Worm (Caenorhabditis elegans) whole organism, L1 larva: Measurements from ENCODE around the gene ldp-1.

Source experiments
- C16A3.4 ChIP-seq: fragments of 150-350 bp; optimal IDR thresholded peaks from 2 replicates; lab custom pipeline; 2014; ENCODE audit warnings: missing biosample characterization, missing genetic modification characterization
- Y116A8C.19 ChIP-seq: sonication (generic microtip); optimal IDR thresholded peaks from 2 replicates; lab custom pipeline; 2016; ENCODE audit warnings: missing compliant biosample characterization, missing genetic modification characterization, borderline replicate concordance
- alr-1 ChIP-seq: fragments of 200-800 bp; sonication (Bioruptor generic); optimal IDR thresholded peaks from 2 replicates; lab custom pipeline; 2018; ENCODE audit warnings: borderline replicate concordance, mild to moderate bottlenecking, missing genetic modification characterization, missing compliant biosample characterization
- blmp-1 ChIP-seq: fragments of 150-350 bp; optimal IDR thresholded peaks from 2 replicates; lab custom pipeline; 2014; ENCODE audit warnings: missing biosample characterization, missing genetic modification characterization
- ceh-8 ChIP-seq: fragments of 200-800 bp; sonication (Bioruptor generic); optimal IDR thresholded peaks from 2 replicates; lab custom pipeline; 2018; ENCODE audit warnings: mild to moderate bottlenecking, missing genetic modification characterization, moderate library complexity, missing compliant biosample characterization
- ceh-82 ChIP-seq, 3 experiments: fragments of 150-350 bp in 1 of 3; sonication (generic microtip) in 2 of 3; optimal IDR thresholded peaks; 2 replicates each; lab custom pipeline; 2014 to 2017; ENCODE audit warnings: missing biosample characterization in 3 of 3, missing genetic modification characterization in 3 of 3
- dpl-1 ChIP-seq, 3 experiments: fragments of 150-350 bp in 2 of 3; sonication (generic microtip) in 1 of 3; optimal IDR thresholded peaks; 2 replicates each; lab custom pipeline; 2014 to 2017; ENCODE audit warnings: missing biosample characterization in 3 of 3, missing genetic modification characterization in 3 of 3, missing genetic modification reagents in 3 of 3
- dsc-1 ChIP-seq: sonication (generic microtip); optimal IDR thresholded peaks from 2 replicates; lab custom pipeline; 2016; ENCODE audit warnings: mild to moderate bottlenecking, missing genetic modification characterization, missing compliant biosample characterization
- efl-1 ChIP-seq, 4 experiments: fragments of 150-350 bp; optimal IDR thresholded peaks in 3 of 4; peaks in 1 of 4; 1 replicate in 1 of 4; 2 replicates in 3 of 4; lab custom pipeline; 2014; ENCODE audit warnings: missing biosample characterization in 2 of 4, missing genetic modification characterization in 2 of 4, missing genetic modification reagents in 2 of 4
- egl-13 ChIP-seq: sonication (generic microtip); optimal IDR thresholded peaks from 2 replicates; lab custom pipeline; 2016; ENCODE audit warnings: missing genotype, missing genetic modification reagents, missing genetic modification characterization, missing compliant biosample characterization
- elt-3 ChIP-seq, 6 experiments: fragments of 150-350 bp in 1 of 6; sonication (generic microtip); optimal IDR thresholded peaks; 2 replicates each; lab custom pipeline; 2017 to 2018; ENCODE audit warnings: missing biosample characterization in 6 of 6, missing genetic modification characterization in 6 of 6, inconsistent platforms in 1 of 6
- fkh-10 ChIP-seq: sonication (generic microtip); optimal IDR thresholded peaks from 2 replicates; lab custom pipeline; 2017; ENCODE audit warnings: missing biosample characterization, missing genetic modification reagents, missing genetic modification characterization
- fkh-8 ChIP-seq: sonication (generic microtip); optimal IDR thresholded peaks from 2 replicates; lab custom pipeline; 2016; ENCODE audit warnings: mild to moderate bottlenecking, missing genetic modification characterization, missing compliant biosample characterization
- hlh-4 ChIP-seq: sonication (generic microtip); optimal IDR thresholded peaks from 2 replicates; lab custom pipeline; 2016; ENCODE audit warnings: mild to moderate bottlenecking, missing genetic modification characterization, missing compliant biosample characterization
- irx-1 ChIP-seq: sonication (generic microtip); optimal IDR thresholded peaks from 2 replicates; lab custom pipeline; 2016; ENCODE audit warnings: missing genetic modification characterization, missing compliant biosample characterization
- lin-13 ChIP-seq: fragments of 150-350 bp; optimal IDR thresholded peaks from 2 replicates; lab custom pipeline; 2014; ENCODE audit warnings: missing biosample characterization, missing genetic modification reagents, missing genetic modification characterization
- lin-14 ChIP-seq: fragments of 200-800 bp; sonication (Bioruptor generic); optimal IDR thresholded peaks from 2 replicates; lab custom pipeline; 2018; ENCODE audit warnings: mild to moderate bottlenecking, missing genetic modification characterization, moderate library complexity, missing compliant biosample characterization
- lin-35 ChIP-seq, 2 experiments: fragments of 150-350 bp; optimal IDR thresholded peaks; 2 replicates each; lab custom pipeline; 2014; ENCODE audit warnings: missing biosample characterization in 2 of 2, missing genetic modification characterization in 2 of 2, missing genetic modification reagents in 2 of 2
- lin-39 ChIP-seq: fragments of 150-350 bp; optimal IDR thresholded peaks from 2 replicates; lab custom pipeline; 2014; ENCODE audit warnings: missing biosample characterization, missing genetic modification reagents, missing genetic modification characterization
- lsy-2 ChIP-seq, 2 experiments: fragments of 150-350 bp; optimal IDR thresholded peaks; 2 replicates each; lab custom pipeline; 2014; ENCODE audit warnings: missing biosample characterization in 2 of 2, missing genetic modification characterization in 2 of 2
- mab-9 ChIP-seq: fragments of 200-800 bp; sonication (Bioruptor generic); IDR thresholded peaks from 2 replicates; pipeline ENCODE4 v1.3.6; 2022; ENCODE audit warnings: missing genetic modification reagents, missing genetic modification characterization, missing compliant biosample characterization
- mdl-1 ChIP-seq, 2 experiments: fragments of 150-350 bp; optimal IDR thresholded peaks; 2 replicates each; lab custom pipeline; 2014 to 2017; ENCODE audit warnings: missing biosample characterization in 2 of 2, missing genetic modification characterization in 2 of 2, inconsistent platforms in 1 of 2
- mep-1 ChIP-seq: fragments of 150-350 bp; optimal IDR thresholded peaks from 2 replicates; lab custom pipeline; 2014; ENCODE audit warnings: missing biosample characterization, missing genetic modification characterization
- nhr-11 ChIP-seq: fragments of 150-350 bp; optimal IDR thresholded peaks from 2 replicates; lab custom pipeline; 2014; ENCODE audit warnings: missing biosample characterization, missing genetic modification characterization
- nhr-19 ChIP-seq: fragments of 200-800 bp; sonication (Bioruptor generic); conservative IDR thresholded peaks from 2 replicates; pipeline ENCODE4 v1.3.6; 2022; ENCODE audit warnings: missing genetic modification characterization, missing compliant biosample characterization
- nhr-20 ChIP-seq: sonication (generic microtip); optimal IDR thresholded peaks from 2 replicates; lab custom pipeline; 2016; ENCODE audit warnings: mild to moderate bottlenecking, missing genetic modification characterization, missing compliant biosample characterization
- nhr-237 ChIP-seq: fragments of 150-350 bp; optimal IDR thresholded peaks from 2 replicates; lab custom pipeline; 2014; ENCODE audit warnings: missing biosample characterization, missing genetic modification characterization
- nhr-47 ChIP-seq: sonication (generic microtip); optimal IDR thresholded peaks from 2 replicates; lab custom pipeline; 2016; ENCODE audit warnings: mild to moderate bottlenecking, missing genetic modification characterization, moderate library complexity, missing compliant biosample characterization
- nhr-71 ChIP-seq: sonication (generic microtip); optimal IDR thresholded peaks from 2 replicates; lab custom pipeline; 2016; ENCODE audit warnings: mild to moderate bottlenecking, missing genetic modification characterization, moderate library complexity, missing compliant biosample characterization
- nhr-84 ChIP-seq: sonication (generic microtip); optimal IDR thresholded peaks from 2 replicates; lab custom pipeline; 2017; ENCODE audit warnings: missing biosample characterization, missing genetic modification characterization
- nhr-85 ChIP-seq: sonication (generic microtip); peaks from one replicate; lab custom pipeline; 2016; ENCODE audit warnings: missing genetic modification characterization, inconsistent platforms, missing compliant biosample characterization
- pag-3 ChIP-seq: sonication (generic microtip); optimal IDR thresholded peaks from 2 replicates; lab custom pipeline; 2017; ENCODE audit warnings: missing genetic modification characterization, mild to moderate bottlenecking, missing compliant biosample characterization, antibody characterized with exemption, borderline replicate concordance; ENCODE audit not compliant: insufficient read depth
- pax-3 ChIP-seq: fragments of 200-800 bp; sonication (Bioruptor generic); optimal IDR thresholded peaks from 2 replicates; lab custom pipeline; 2018; ENCODE audit warnings: mild to moderate bottlenecking, missing genetic modification characterization, moderate library complexity, missing compliant biosample characterization
- rnt-1 ChIP-seq: sonication (generic microtip); optimal IDR thresholded peaks from 2 replicates; lab custom pipeline; 2016; ENCODE audit warnings: mild to moderate bottlenecking, missing genetic modification characterization, moderate library complexity, missing compliant biosample characterization
- skn-1 ChIP-seq: fragments of 150-350 bp; optimal IDR thresholded peaks from 2 replicates; lab custom pipeline; 2014; ENCODE audit warnings: missing biosample characterization, missing genetic modification characterization
- snpc-4 ChIP-seq: fragments of 150-350 bp; optimal IDR thresholded peaks from 2 replicates; lab custom pipeline; 2014; ENCODE audit warnings: missing biosample characterization, missing genetic modification characterization
- snu-23 ChIP-seq: sonication (generic microtip); optimal IDR thresholded peaks from 2 replicates; lab custom pipeline; 2016; ENCODE audit warnings: missing genetic modification characterization, missing compliant biosample characterization
- sox-4 ChIP-seq: sonication (generic microtip); optimal IDR thresholded peaks from 2 replicates; lab custom pipeline; 2016; ENCODE audit warnings: missing genetic modification characterization, missing compliant biosample characterization
- sup-37 ChIP-seq: fragments of 200-800 bp; sonication (Bioruptor generic); optimal IDR thresholded peaks from 2 replicates; lab custom pipeline; 2018; ENCODE audit warnings: mild to moderate bottlenecking, missing genetic modification characterization, missing compliant biosample characterization
- swsn-7 ChIP-seq: sonication (generic microtip); optimal IDR thresholded peaks from 2 replicates; lab custom pipeline; 2016; ENCODE audit warnings: missing genetic modification characterization, missing compliant biosample characterization
- tbx-2 ChIP-seq: sonication (generic microtip); optimal IDR thresholded peaks from 2 replicates; lab custom pipeline; 2016; ENCODE audit warnings: missing genetic modification characterization, missing compliant biosample characterization
- unc-86 ChIP-seq: sonication (generic microtip); optimal IDR thresholded peaks from 2 replicates; lab custom pipeline; 2016; ENCODE audit warnings: missing genetic modification characterization, missing compliant biosample characterization
- vab-15 ChIP-seq: sonication (generic microtip); optimal IDR thresholded peaks from 2 replicates; lab custom pipeline; 2017; ENCODE audit warnings: missing genotype, mild to moderate bottlenecking, missing genetic modification characterization, missing compliant biosample characterization
- zag-1 ChIP-seq: fragments of 150-350 bp; optimal IDR thresholded peaks from 2 replicates; lab custom pipeline; 2014; ENCODE audit warnings: missing biosample characterization, missing genetic modification characterization
- zip-4 ChIP-seq: fragments of 200-800 bp; sonication (Bioruptor generic); optimal IDR thresholded peaks from 2 replicates; lab custom pipeline; 2018; ENCODE audit warnings: mild to moderate bottlenecking, missing genetic modification characterization, moderate library complexity, missing compliant biosample characterization

ldp-1 gene

DNA sequence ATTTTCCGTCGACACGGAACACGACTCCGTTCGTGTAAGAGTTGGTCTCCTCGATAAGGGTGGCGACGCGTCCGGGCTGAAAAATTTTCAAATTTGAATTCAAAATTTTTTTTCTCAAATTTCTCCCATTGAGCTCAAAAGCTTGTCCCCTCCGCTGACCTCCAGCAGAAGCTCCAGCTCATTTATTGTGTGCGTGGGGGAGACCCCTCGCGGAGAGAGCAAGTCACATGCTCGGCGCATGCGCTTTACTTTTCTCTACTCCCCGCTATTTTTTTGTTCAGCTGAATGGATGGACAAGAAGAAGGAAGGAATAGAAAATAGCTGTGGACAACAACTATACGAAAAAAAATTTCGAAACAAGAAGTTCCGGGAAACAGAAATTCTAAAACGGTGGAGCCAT lies 6.2 kb downstream of the ldp-1 start (continued):
- TF ChIP-seq mab-9 (GFP tag; lab: Robert Waterston, UW) (peak; percentile 44; the same call in 1 of the 2 replicates), pax-3 (tag; lab: Kevin White, UChicago) (peak; percentile 1), lin-13 (GFP tag; lab: Kevin White, UChicago) (peak; percentile 36), tbx-2 (peak; percentile 76), irx-1 (tag; lab: Kevin White, UChicago) (peak; percentile 53), swsn-7 (tag; lab: Kevin White, UChicago) (peak; percentile 61), ceh-8 (GFP tag; lab: Kevin White, UChicago) (no peak), fkh-10 (peak; percentile 76), nhr-47 (tag; lab: Kevin White, UChicago) (peak; percentile 75), lin-35 (GFP tag; optimal IDR thresholded peaks at IDR 0.05; lab: Kevin White, UChicago) (peak; percentile 26 to 48), unc-86 (tag; lab: Kevin White, UChicago) (peak; percentile 91), mep-1 (tag; lab: Kevin White, UChicago) (peak; percentile 71), vab-15 (tag; lab: Kevin White, UChicago) (no peak), nhr-71 (tag; lab: Kevin White, UChicago) (peak; percentile 84), sox-4 (peak; percentile 42), C16A3.4 (tag; lab: Kevin White, UChicago) (peak; percentile 36), lin-14 (GFP tag; lab: Kevin White, UChicago) (peak; percentile 99), nhr-237 (no peak), efl-1 (optimal IDR thresholded peaks at IDR 0.05; lab: Kevin White, UChicago) (peak; percentile 35 to 44), efl-1 (GFP tag; optimal IDR thresholded peaks at IDR 0.05 in 1 of 2; lab: Kevin White, UChicago) (peak in 1 of 2 experiments; percentile 50), dpl-1 (GFP tag; optimal IDR thresholded peaks at IDR 0.05; lab: Kevin White, UChicago) (peak in 1 of 3 experiments; percentile 49), nhr-19 (GFP tag; lab: Robert Waterston, UW) (peak; percentile 73), egl-13 (tag; lab: Kevin White, UChicago) (peak; percentile 70), zag-1 (peak; percentile 26), hlh-4 (tag; lab: Kevin White, UChicago) (no peak), mdl-1 (tag; optimal IDR thresholded peaks at IDR 0.05; lab: Kevin White, UChicago) (peak in 1 of 2 experiments; percentile 69), snu-23 (GFP tag; lab: Kevin White, UChicago) (peak; percentile 70), sup-37 (GFP tag; lab: Kevin White, UChicago) (no peak)

DNA sequence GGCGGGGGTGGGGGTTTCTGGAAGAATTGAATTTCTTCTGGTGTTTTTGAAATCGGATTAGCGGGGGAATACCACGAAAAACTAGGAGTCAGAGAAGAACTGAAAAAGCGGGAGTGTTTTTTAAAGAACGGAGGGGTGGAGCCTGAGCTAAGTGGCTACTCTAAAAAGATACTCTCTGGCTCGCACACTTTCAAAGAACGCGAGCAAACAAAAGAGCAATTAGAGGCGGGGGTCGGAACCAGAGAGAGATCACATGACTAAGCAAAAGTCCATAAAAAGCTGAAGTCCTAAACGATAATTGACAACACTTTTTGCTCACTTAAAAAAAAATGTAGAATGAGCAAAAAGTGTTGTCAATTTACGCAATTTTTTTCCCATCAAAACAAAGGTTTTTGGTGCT lies 7.0 kb downstream of the ldp-1 start:
- TF ChIP-seq Y116A8C.19 (tag; lab: Kevin White, UChicago): no peak
- peak; percentile 26 for TF ChIP-seq unc-86 (tag; lab: Kevin White, UChicago)
- peak; percentile 9 to 18 for TF ChIP-seq lsy-2 (tag; optimal IDR thresholded peaks at IDR 0.05; lab: Kevin White, UChicago)
- no peak for TF ChIP-seq nhr-11 (tag; lab: Kevin White, UChicago)
- TF ChIP-seq lin-14 (GFP tag; lab: Kevin White, UChicago): peak; percentile 92
- TF ChIP-seq rnt-1 (tag; lab: Kevin White, UChicago): peak; percentile 10
- peak; percentile 12 for TF ChIP-seq dsc-1 (tag; lab: Kevin White, UChicago)
- no peak for TF ChIP-seq alr-1 (tag; lab: Kevin White, UChicago)
- peak; percentile 26 for TF ChIP-seq nhr-19 (GFP tag; lab: Robert Waterston, UW)
- peak; percentile 25 for TF ChIP-seq fkh-8 (tag; lab: Kevin White, UChicago)
- TF ChIP-seq ceh-82 (tag; optimal IDR thresholded peaks at IDR 0.05; lab: Kevin White, UChicago): peak in 1 of 3 experiments; percentile 8
- TF ChIP-seq nhr-71 (tag; lab: Kevin White, UChicago): peak; percentile 51
- TF ChIP-seq irx-1 (tag; lab: Kevin White, UChicago): no peak
- peak; percentile 30 for TF ChIP-seq nhr-47 (tag; lab: Kevin White, UChicago)
- TF ChIP-seq tbx-2: peak; percentile 47
- TF ChIP-seq dpl-1 (GFP tag; optimal IDR thresholded peaks at IDR 0.05; lab: Kevin White, UChicago): peak in 1 of 3 experiments; percentile 7

DNA sequence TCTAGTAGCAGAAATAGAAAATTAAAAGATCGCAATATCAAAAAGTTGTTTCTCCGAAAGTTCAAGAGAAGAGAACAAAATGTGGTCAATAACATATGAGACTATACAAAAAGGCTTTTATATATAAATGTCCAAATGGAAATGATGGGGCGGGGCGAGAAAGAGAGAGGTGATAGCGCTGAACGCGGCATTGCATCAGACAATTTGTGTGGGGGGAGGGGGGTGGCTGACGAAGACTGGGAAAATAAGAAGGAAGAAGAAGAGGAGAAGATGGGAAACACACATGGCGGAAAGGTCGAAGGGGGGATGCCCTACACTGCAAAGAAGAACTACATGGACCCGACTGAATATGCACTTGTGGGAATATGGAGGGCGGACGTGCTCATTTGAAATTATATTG lies 8.0 kb downstream of the ldp-1 start:
- no peak for TF ChIP-seq snpc-4 (tag; lab: Kevin White, UChicago)
- peak; percentile 62 for TF ChIP-seq rnt-1 (tag; lab: Kevin White, UChicago)
- no peak for TF ChIP-seq elt-3 (tag; optimal IDR thresholded peaks at IDR 0.05; lab: Kevin White, UChicago)
- TF ChIP-seq zip-4 (GFP tag; lab: Kevin White, UChicago): no peak
- no peak for TF ChIP-seq lin-39
- peak; percentile 4 to 17 for TF ChIP-seq efl-1 (optimal IDR thresholded peaks at IDR 0.05; lab: Kevin White, UChicago)
- no peak for TF ChIP-seq efl-1 (GFP tag; optimal IDR thresholded peaks at IDR 0.05 in 1 of 2; lab: Kevin White, UChicago)
- TF ChIP-seq ceh-82 (tag; optimal IDR thresholded peaks at IDR 0.05; lab: Kevin White, UChicago): peak in 1 of 3 experiments; percentile 42
- peak; percentile 1 for TF ChIP-seq nhr-20 (tag; lab: Kevin White, UChicago)
- peak; percentile 72 for TF ChIP-seq nhr-85
- TF ChIP-seq sup-37 (GFP tag; lab: Kevin White, UChicago): no peak
- TF ChIP-seq nhr-84 (tag; lab: Kevin White, UChicago): no peak
- TF ChIP-seq pag-3: no peak
- TF ChIP-seq nhr-11 (tag; lab: Kevin White, UChicago): no peak
- TF ChIP-seq nhr-71 (tag; lab: Kevin White, UChicago): peak; percentile 31
- peak; percentile 98 for TF ChIP-seq lin-14 (GFP tag; lab: Kevin White, UChicago)
- peak; percentile 23 for TF ChIP-seq skn-1
- peak; percentile 48 for TF ChIP-seq blmp-1 (tag; lab: Kevin White, UChicago)
- peak; percentile 7 for TF ChIP-seq snu-23 (GFP tag; lab: Kevin White, UChicago)
